Worm (Caenorhabditis elegans): ENCODE results near the gene Y48E1C.2.
A peak's percentile ranks its signal among the peaks of the same experiment; 100 is the strongest.

Y48E1C.2 gene

DNA sequence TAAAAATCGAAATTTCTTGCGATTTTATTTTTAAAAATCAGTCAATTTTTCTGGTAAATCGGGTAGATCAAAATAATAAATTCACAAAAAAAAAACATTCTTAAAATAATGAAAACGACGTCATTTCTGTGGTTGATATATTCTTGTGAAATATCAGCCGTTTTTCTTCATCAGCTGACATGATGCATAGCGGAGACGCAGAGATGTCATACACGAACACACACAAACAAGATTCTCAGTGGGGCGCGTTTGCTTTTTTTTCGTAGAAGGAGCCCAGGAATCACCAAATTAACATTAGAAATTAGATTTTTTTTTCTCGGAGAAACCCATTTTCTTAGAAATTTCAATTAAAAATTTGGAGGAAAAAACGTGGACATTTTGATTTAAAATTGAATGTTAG lies 23.3 kb downstream of the Y48E1C.2 start:
- TF ChIP-seq unc-3 (GFP tag; conservative IDR thresholded peaks at IDR 0.05) = no peak
- TF ChIP-seq unc-3 (tag; optimal IDR thresholded peaks at IDR 0.05) = no peak
- TF ChIP-seq ama-1 (optimal IDR thresholded peaks at IDR 0.05) = no peak
- TF ChIP-seq pros-1 (tag; optimal IDR thresholded peaks at IDR 0.05) = no peak
- TF ChIP-seq pat-9 (tag; optimal IDR thresholded peaks at IDR 0.05) = no peak
- no peak for TF ChIP-seq F13H6.1 (tag; optimal IDR thresholded peaks at IDR 0.05)
- no peak for TF ChIP-seq ceh-6 (GFP tag; optimal IDR thresholded peaks at IDR 0.05)
- TF ChIP-seq ceh-31 (tag; optimal IDR thresholded peaks at IDR 0.05) = peak; percentile 20
- peak; percentile 74 for TF ChIP-seq nfya-1 (tag; optimal IDR thresholded peaks at IDR 0.05)
- TF ChIP-seq unc-55 (GFP tag; optimal IDR thresholded peaks at IDR 0.05) = peak; percentile 74
- TF ChIP-seq tbx-2 (tag; optimal IDR thresholded peaks at IDR 0.05) = peak; percentile 43
- TF ChIP-seq hlh-8 (tag; optimal IDR thresholded peaks at IDR 0.05) = no peak
- TF ChIP-seq unc-42 (tag; optimal IDR thresholded peaks at IDR 0.05) = peak; percentile 55
- no peak for TF ChIP-seq ref-2 (tag; optimal IDR thresholded peaks at IDR 0.05)
- peak; percentile 45 for TF ChIP-seq elt-2 (tag; optimal IDR thresholded peaks at IDR 0.05)
- no peak for TF ChIP-seq zip-5 (tag; optimal IDR thresholded peaks at IDR 0.05)
- peak; percentile 31 for TF ChIP-seq K09A11.1 (tag; optimal IDR thresholded peaks at IDR 0.05; ENCODE audit: insufficient read depth)
- TF ChIP-seq hlh-30 (tag; optimal IDR thresholded peaks at IDR 0.05; ENCODE audit: insufficient read depth) = peak; percentile 95
- no peak for TF ChIP-seq hlh-15 (tag; optimal IDR thresholded peaks at IDR 0.05)
- peak; percentile 29 for TF ChIP-seq ceh-18 (tag; optimal IDR thresholded peaks at IDR 0.05)
- TF ChIP-seq ceh-48 (tag; optimal IDR thresholded peaks at IDR 0.05) = no peak

ce11 chrII:13451321-13451720 lies 27.0 kb downstream of the Y48E1C.2 start:
- TF ChIP-seq eyg-1 (tag; optimal IDR thresholded peaks at IDR 0.05) (no peak), unc-86 (tag; optimal IDR thresholded peaks at IDR 0.05) (no peak), elt-4 (tag; optimal IDR thresholded peaks at IDR 0.05) (peak; percentile 30), tbx-2 (tag; optimal IDR thresholded peaks at IDR 0.05) (no peak), lim-6 (tag; optimal IDR thresholded peaks at IDR 0.05) (no peak), zip-5 (tag; optimal IDR thresholded peaks at IDR 0.05) (no peak), unc-42 (tag; optimal IDR thresholded peaks at IDR 0.05) (no peak), fkh-6 (tag; optimal IDR thresholded peaks at IDR 0.05) (no peak)

DNA sequence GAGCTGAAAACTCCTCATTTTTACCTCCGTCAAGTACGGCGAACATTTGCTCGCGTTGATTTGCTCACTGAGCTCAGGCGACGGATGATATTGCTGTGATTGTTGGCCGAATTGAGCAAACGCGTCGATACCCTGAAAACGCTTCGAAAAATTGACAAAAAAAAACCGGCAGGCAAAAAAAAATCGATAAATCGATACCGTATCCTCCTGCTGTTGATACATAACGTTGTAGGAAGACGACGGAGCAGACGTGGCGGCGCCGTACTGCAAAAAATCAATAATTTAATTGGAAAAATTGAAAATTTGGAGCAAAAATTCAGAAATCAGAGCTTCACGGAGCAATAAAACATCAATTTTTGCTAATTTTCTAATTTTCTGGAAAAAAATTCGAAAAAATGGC lies 30.5 kb downstream of the Y48E1C.2 start:
- TF ChIP-seq ztf-16 (tag; optimal IDR thresholded peaks at IDR 0.05) (no peak), ceh-48 (tag; optimal IDR thresholded peaks at IDR 0.05) (peak; percentile 26), ceh-45 (GFP tag; IDR thresholded peaks at IDR 0.05) (no peak)

- TF ChIP-seq elt-2 (tag; optimal IDR thresholded peaks at IDR 0.05) (no peak), ref-2 (tag; optimal IDR thresholded peaks at IDR 0.05) (peak; percentile 72), tbx-2 (tag; optimal IDR thresholded peaks at IDR 0.05) (peak; percentile 50), nfya-1 (tag; optimal IDR thresholded peaks at IDR 0.05) (peak; percentile 64), ceh-6 (GFP tag; optimal IDR thresholded peaks at IDR 0.05) (no peak), madf-2 (tag; optimal IDR thresholded peaks at IDR 0.05) (no peak), hlh-6 (tag; optimal IDR thresholded peaks at IDR 0.05) (peak; percentile 34), ceh-18 (tag; optimal IDR thresholded peaks at IDR 0.05) (peak; percentile 54), unc-42 (tag; optimal IDR thresholded peaks at IDR 0.05) (peak; percentile 5), rnt-1 (tag; optimal IDR thresholded peaks at IDR 0.05) (peak; percentile 45), K02D7.2 (tag; optimal IDR thresholded peaks at IDR 0.05) (no peak), unc-3 (GFP tag; conservative IDR thresholded peaks at IDR 0.05) (no peak), unc-3 (tag; optimal IDR thresholded peaks at IDR 0.05) (no peak), ceh-31 (tag; optimal IDR thresholded peaks at IDR 0.05) (peak; percentile 24), fkh-6 (tag; optimal IDR thresholded peaks at IDR 0.05) (no peak), hlh-15 (tag; optimal IDR thresholded peaks at IDR 0.05) (no peak), lin-11 (tag; optimal IDR thresholded peaks at IDR 0.05) (no peak), zip-5 (tag; optimal IDR thresholded peaks at IDR 0.05) (no peak), unc-55 (GFP tag; optimal IDR thresholded peaks at IDR 0.05) (peak; percentile 4), ceh-34 (tag; optimal IDR thresholded peaks at IDR 0.05) (peak; percentile 54)
Measured at ce11 chrII:13456622-13457021, 32.3 kb downstream of the Y48E1C.2 start.
